Fruit fly (Drosophila melanogaster): ENCODE results near the gene CG9330.

CG9330 gene

DNA sequence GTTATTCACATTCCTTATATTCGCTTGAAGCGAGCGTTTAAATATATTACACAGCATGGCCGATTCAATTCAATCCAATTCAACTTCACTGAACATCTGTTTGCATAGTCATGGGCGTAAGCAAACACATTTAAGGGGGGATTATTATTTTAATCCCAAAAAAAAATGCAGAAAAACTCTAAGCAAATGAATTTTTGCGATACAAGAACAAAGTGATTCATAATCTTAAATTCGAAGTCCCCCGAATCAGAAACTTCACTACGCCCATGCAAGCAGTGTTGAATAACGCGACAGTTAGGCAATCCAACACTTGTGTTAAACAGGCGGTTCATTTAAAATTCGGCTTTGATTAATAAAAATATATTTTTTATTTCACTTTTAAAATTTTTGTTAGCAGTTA is 4.4 kb downstream of the CG9330 start, which contains the start of gene CG14100 (continued):
- peak; percentile 100 for TF ChIP-seq NK7.1 (GFP tag; optimal IDR thresholded peaks at IDR 0.05)
- no peak for TF ChIP-seq bbx (GFP tag; IDR thresholded peaks at IDR 0.05; ENCODE audit: partially characterized antibody)
- peak; percentile 100 for TF ChIP-seq ro (GFP tag; IDR thresholded peaks at IDR 0.05)
- peak; percentile 98 for TF ChIP-seq CG17186 (GFP tag; optimal IDR thresholded peaks at IDR 0.05)
- peak; percentile 98 for TF ChIP-seq Ets97D (GFP tag; optimal IDR thresholded peaks at IDR 0.05)
- TF ChIP-seq CG14050 (GFP tag; IDR thresholded peaks at IDR 0.05): peak; percentile 100
- peak; percentile 100 for TF ChIP-seq CG12071 (GFP tag; optimal IDR thresholded peaks at IDR 0.05)
- peak; percentile 100 for TF ChIP-seq CG10209 (GFP tag; optimal IDR thresholded peaks at IDR 0.05)
- TF ChIP-seq hkb (optimal IDR thresholded peaks at IDR 0.05): no peak
- peak; percentile 100 for TF ChIP-seq hkb (GFP tag; IDR thresholded peaks at IDR 0.05)
- peak; percentile 100 for TF ChIP-seq gsb-n (tag; optimal IDR thresholded peaks at IDR 0.05)
- peak; percentile 100 for TF ChIP-seq sima (GFP tag; optimal IDR thresholded peaks at IDR 0.05)
- TF ChIP-seq CG16779 (GFP tag; IDR thresholded peaks at IDR 0.05): peak; percentile 100
- TF ChIP-seq CG7271 (tag; optimal IDR thresholded peaks at IDR 0.05): peak; percentile 100
- peak; percentile 100 for TF ChIP-seq HLH3B (GFP tag; IDR thresholded peaks at IDR 0.05)
- peak; percentile 100 for TF ChIP-seq Hey (tag; optimal IDR thresholded peaks at IDR 0.05)
- TF ChIP-seq ase (GFP tag; IDR thresholded peaks at IDR 0.05): peak; percentile 100
- peak; percentile 100 for TF ChIP-seq Optix (GFP tag; IDR thresholded peaks at IDR 0.05)
- peak; percentile 100 for TF ChIP-seq B-H2 (GFP tag; optimal IDR thresholded peaks at IDR 0.05)
- peak; percentile 100 for TF ChIP-seq CG5953 (GFP tag; IDR thresholded peaks at IDR 0.05)
- peak; percentile 100 for TF ChIP-seq Bteb2 (GFP tag; optimal IDR thresholded peaks at IDR 0.05)
- peak; percentile 100 for TF ChIP-seq phol (tag; optimal IDR thresholded peaks at IDR 0.05)
- TF ChIP-seq CG17328 (GFP tag; IDR thresholded peaks at IDR 0.05): peak; percentile 100
- peak; percentile 94 for TF ChIP-seq Nf-YB (GFP tag; optimal IDR thresholded peaks at IDR 0.05)
- peak; percentile 100 for TF ChIP-seq CG9817 (tag; optimal IDR thresholded peaks at IDR 0.05)
- peak; percentile 100 for TF ChIP-seq CG4707 (GFP tag; optimal IDR thresholded peaks at IDR 0.05)
- TF ChIP-seq CG18011 (GFP tag; optimal IDR thresholded peaks at IDR 0.05): peak; percentile 95
- peak; percentile 100 for TF ChIP-seq maf-S (GFP tag; optimal IDR thresholded peaks at IDR 0.05)
- peak; percentile 49; the same call in 1 of the 3 replicates for TF ChIP-seq CG34224 (GFP tag; IDR thresholded peaks at IDR 0.05; ENCODE audit: partially characterized antibody)
- TF ChIP-seq CG15696 (tag; optimal IDR thresholded peaks at IDR 0.05): peak; percentile 100
- peak; percentile 100 for TF ChIP-seq CG4854 (GFP tag; optimal IDR thresholded peaks at IDR 0.05)
- peak; percentile 100 for TF ChIP-seq CG10959 (GFP tag; IDR thresholded peaks at IDR 0.05)
- TF ChIP-seq CG13775 (GFP tag; optimal IDR thresholded peaks at IDR 0.05): peak; percentile 100
- TF ChIP-seq lmd (GFP tag; IDR thresholded peaks at IDR 0.05): peak; percentile 100
- TF ChIP-seq Spps (tag; optimal IDR thresholded peaks at IDR 0.05): peak; percentile 100
- TF ChIP-seq Dip2 (GFP tag; IDR thresholded peaks at IDR 0.05): peak; percentile 87
- TF ChIP-seq al (GFP tag; IDR thresholded peaks at IDR 0.05): peak; percentile 100
- no peak for TF ChIP-seq br (optimal IDR thresholded peaks at IDR 0.05)
- peak; percentile 99 for TF ChIP-seq CG3407 (GFP tag; optimal IDR thresholded peaks at IDR 0.05)
- TF ChIP-seq Blimp-1 (GFP tag; optimal IDR thresholded peaks at IDR 0.05): peak; percentile 100
- TF ChIP-seq CG11560 (tag; IDR thresholded peaks at IDR 0.05): peak; percentile 98
- peak; percentile 100 for TF ChIP-seq salm (tag; optimal IDR thresholded peaks at IDR 0.05)
- peak; percentile 100 for TF ChIP-seq CG14667 (GFP tag; IDR thresholded peaks at IDR 0.05)
- TF ChIP-seq CG15073 (GFP tag; optimal IDR thresholded peaks at IDR 0.05): peak; percentile 97
- TF ChIP-seq Taf1 (GFP tag; IDR thresholded peaks at IDR 0.05): peak; percentile 100
- peak; percentile 100 for TF ChIP-seq chn (GFP tag; optimal IDR thresholded peaks at IDR 0.05)
- peak; percentile 100 for TF ChIP-seq corto (GFP tag; optimal IDR thresholded peaks at IDR 0.05)
- peak; percentile 100 for TF ChIP-seq CG9609 (GFP tag; optimal IDR thresholded peaks at IDR 0.05)
- peak; percentile 100 for TF ChIP-seq Poxn (GFP tag; IDR thresholded peaks at IDR 0.05)
- TF ChIP-seq sd (tag; optimal IDR thresholded peaks at IDR 0.05): peak; percentile 100
- peak; percentile 100 for TF ChIP-seq Usf (GFP tag; optimal IDR thresholded peaks at IDR 0.05)
- no peak for TF ChIP-seq cad (GFP tag; optimal IDR thresholded peaks at IDR 0.05)
